Worm (Caenorhabditis elegans): ENCODE data around the gene mlcd-1.
A peak's percentile ranks its signal among the peaks of the same experiment; 100 is the strongest.

Gene mlcd-1

DNA sequence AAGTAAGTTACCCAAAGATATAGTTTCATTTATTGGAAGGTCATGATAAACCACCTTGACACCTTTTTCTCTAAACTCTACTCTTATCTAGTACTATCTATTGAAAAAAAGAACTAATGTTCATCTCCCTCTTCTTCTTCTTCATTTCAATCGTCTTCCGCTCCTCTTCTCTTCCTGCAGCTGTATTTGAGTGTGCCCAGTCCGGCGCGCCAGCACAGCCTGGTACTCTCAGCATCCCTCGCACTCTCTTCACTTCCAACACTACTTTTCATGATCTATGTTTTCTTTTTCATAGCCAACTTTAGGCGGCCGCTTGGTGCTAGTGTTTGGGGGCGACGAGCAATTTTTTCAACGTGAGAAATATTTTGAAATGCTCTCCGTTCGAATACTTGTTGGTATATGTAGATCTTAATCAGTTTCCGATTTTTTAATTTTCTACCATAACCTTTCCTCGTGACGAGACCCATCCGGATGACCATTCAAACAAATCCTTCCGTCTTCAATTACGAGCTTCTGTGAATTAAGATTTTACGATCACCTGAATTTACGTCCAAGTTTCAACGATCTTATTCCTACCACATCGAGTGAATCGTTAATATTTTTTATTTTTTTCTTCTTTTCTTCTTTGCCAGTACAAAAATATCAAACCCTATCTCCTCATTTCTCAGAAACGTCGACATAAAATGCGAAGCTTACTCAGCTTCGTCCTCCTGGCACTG, 5.7 kb downstream of the mlcd-1 start, which contains the start of gene pan-1 (continued):
- TF ChIP-seq madf-9 (GFP tag; conservative IDR thresholded peaks at IDR 0.05) (peak; percentile 32; the same call in 1 of the 2 replicates), ama-1 (optimal IDR thresholded peaks at IDR 0.05) (no peak), mxl-2 (GFP tag; conservative IDR thresholded peaks at IDR 0.05) (0 out of 2 replicates have a peak, but pooled peaks have one; percentile 35), hlh-11 (tag; optimal IDR thresholded peaks at IDR 0.05) (peak; percentile 89), dmd-8 (GFP tag; IDR thresholded peaks at IDR 0.05) (no peak), hmg-1.1 (GFP tag; IDR thresholded peaks at IDR 0.05) (peak; percentile 81), ctbp-1 (GFP tag; IDR thresholded peaks at IDR 0.05) (0 out of 2 replicates have a peak, but pooled peaks have one; percentile 54), dve-1 (tag; optimal IDR thresholded peaks at IDR 0.05; ENCODE audit: insufficient read depth) (peak; percentile 54), dmd-6 (GFP tag; IDR thresholded peaks at IDR 0.05) (peak; percentile 28; the same call in 1 of the 2 replicates), pqm-1 (tag; optimal IDR thresholded peaks at IDR 0.05) (peak; percentile 39), mdl-1 (tag; optimal IDR thresholded peaks at IDR 0.05) (peak in 1 of 2 experiments; percentile 35)

DNA sequence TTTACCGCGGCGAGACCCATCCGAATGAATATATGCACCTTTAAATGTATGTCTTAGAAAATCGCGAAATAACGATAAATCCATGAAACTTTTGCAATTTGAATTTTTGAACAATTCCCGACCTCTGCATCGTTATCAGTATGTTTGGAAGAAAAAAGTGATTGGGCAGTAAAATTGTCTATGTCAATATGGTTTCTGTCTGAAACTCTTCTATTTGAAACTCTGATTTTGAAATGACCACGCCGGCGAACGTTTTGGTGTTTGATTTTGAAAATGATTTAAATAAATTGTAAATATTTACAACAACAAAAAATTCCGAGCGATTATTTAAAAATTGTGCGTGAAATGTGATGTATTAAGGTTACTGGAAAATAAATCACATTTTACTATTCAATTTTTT, 6.6 kb downstream of the mlcd-1 start:
- TF ChIP-seq fos-1 (tag; optimal IDR thresholded peaks at IDR 0.05) (no peak), nhr-76 (tag; optimal IDR thresholded peaks at IDR 0.05) (no peak), duxl-1 (tag; optimal IDR thresholded peaks at IDR 0.05; ENCODE audit: poor library complexity) (no peak), ama-1 (optimal IDR thresholded peaks at IDR 0.05) (no peak), Y105C5A.15 (GFP tag; IDR thresholded peaks at IDR 0.05) (no peak), snpc-4 (tag; optimal IDR thresholded peaks at IDR 0.05) (no peak), nhr-11 (tag; optimal IDR thresholded peaks at IDR 0.05) (no peak), daf-16 (GFP tag; optimal IDR thresholded peaks at IDR 0.05) (no peak), daf-16 (tag; optimal IDR thresholded peaks at IDR 0.05) (peak; percentile 80), lir-3 (tag; optimal IDR thresholded peaks at IDR 0.05) (no peak), pqm-1 (tag; optimal IDR thresholded peaks at IDR 0.05) (peak; percentile 61), nhr-28 (tag; optimal IDR thresholded peaks at IDR 0.05) (peak; percentile 14), dmd-6 (GFP tag; IDR thresholded peaks at IDR 0.05) (no peak), php-3 (GFP tag; IDR thresholded peaks at IDR 0.05) (0 out of 2 replicates have a peak, but pooled peaks have one; percentile 21), mep-1 (tag; optimal IDR thresholded peaks at IDR 0.05) (no peak), Y48G9A.11 (GFP tag; IDR thresholded peaks at IDR 0.05) (no peak), dve-1 (tag; optimal IDR thresholded peaks at IDR 0.05; ENCODE audit: insufficient read depth) (peak; percentile 51), lin-1 (GFP tag; IDR thresholded peaks at IDR 0.05) (no peak)

DNA sequence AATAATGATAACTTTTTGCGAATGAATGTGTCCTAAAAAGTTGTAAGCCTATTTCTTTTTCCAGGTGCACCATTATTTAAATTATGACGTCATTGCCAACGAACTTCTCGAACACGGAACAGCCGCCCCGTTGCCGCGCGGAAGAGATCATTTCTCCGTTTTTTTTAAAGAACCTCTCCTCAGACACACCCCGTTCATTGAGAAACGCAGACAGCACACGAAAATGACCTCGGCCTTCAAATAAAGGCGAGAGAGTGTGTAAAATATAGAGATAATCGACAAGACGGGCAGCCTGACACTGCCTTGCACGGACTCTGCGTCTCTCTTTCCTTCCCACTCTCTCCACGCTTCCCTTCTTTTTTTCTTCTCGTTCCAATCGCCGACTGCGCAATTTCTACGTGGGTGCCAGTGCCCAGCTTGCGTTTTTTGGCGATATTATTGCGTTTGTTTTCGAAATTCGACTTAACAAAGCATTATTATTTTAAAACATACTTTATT, 7.5 kb downstream of the mlcd-1 start:
- TF ChIP-seq mep-1 (tag; optimal IDR thresholded peaks at IDR 0.05) = peak; percentile 73
- no peak for TF ChIP-seq ceh-32 (tag; optimal IDR thresholded peaks at IDR 0.05; ENCODE audit: poor library complexity)
- TF ChIP-seq Y75B8A.6 (GFP tag; IDR thresholded peaks at IDR 0.05) = no peak
- TF ChIP-seq ZK337.2 (GFP tag; IDR thresholded peaks at IDR 0.05) = no peak
- peak; percentile 66; the same call in 1 of the 2 replicates for TF ChIP-seq lin-1 (GFP tag; IDR thresholded peaks at IDR 0.05)
- no peak for TF ChIP-seq lim-7 (GFP tag; IDR thresholded peaks at IDR 0.05)
- no peak for TF ChIP-seq Y105C5A.15 (GFP tag; IDR thresholded peaks at IDR 0.05)
- TF ChIP-seq dmd-9 (GFP tag; IDR thresholded peaks at IDR 0.05) = no peak
- no peak for TF ChIP-seq ceh-28 (tag; optimal IDR thresholded peaks at IDR 0.05)
- no peak for TF ChIP-seq ztf-11 (tag; optimal IDR thresholded peaks at IDR 0.05)
- peak; percentile 95 for TF ChIP-seq aha-1 (tag)
- TF ChIP-seq F37D6.2 (tag; optimal IDR thresholded peaks at IDR 0.05) = peak; percentile 59
- no peak for TF ChIP-seq F49E8.2 (tag; optimal IDR thresholded peaks at IDR 0.05; ENCODE audit: borderline replicate concordance)
- peak; percentile 34 for TF ChIP-seq nhr-11 (tag; optimal IDR thresholded peaks at IDR 0.05)
- TF ChIP-seq zfp-2 (tag; optimal IDR thresholded peaks at IDR 0.05) = no peak
- peak; percentile 8 for TF ChIP-seq gei-8 (GFP tag; optimal IDR thresholded peaks at IDR 0.05)
- TF ChIP-seq unc-39 (tag; optimal IDR thresholded peaks at IDR 0.05) = no peak
- TF ChIP-seq skn-1 (tag; optimal IDR thresholded peaks at IDR 0.05) = no peak
- TF ChIP-seq nhr-42 (GFP tag; IDR thresholded peaks at IDR 0.05) = no peak
- peak; percentile 45 for TF ChIP-seq nhr-102 (tag; optimal IDR thresholded peaks at IDR 0.05)
- TF ChIP-seq nhr-76 (tag; optimal IDR thresholded peaks at IDR 0.05) = no peak
- TF ChIP-seq fkh-10 (GFP tag; optimal IDR thresholded peaks at IDR 0.05) = no peak
- 0 out of 2 replicates have a peak, but pooled peaks have one; percentile 30 for TF ChIP-seq vab-7 (GFP tag; IDR thresholded peaks at IDR 0.05)
- 0 out of 2 replicates have a peak, but pooled peaks have one; percentile 39 for TF ChIP-seq php-3 (GFP tag; IDR thresholded peaks at IDR 0.05)
- peak in 1 of 2 experiments; percentile 63 for TF ChIP-seq daf-16 (GFP tag; optimal IDR thresholded peaks at IDR 0.05)
- peak; percentile 53 for TF ChIP-seq daf-16 (tag; optimal IDR thresholded peaks at IDR 0.05)
- no peak for TF ChIP-seq ceh-82 (tag; optimal IDR thresholded peaks at IDR 0.05)
- TF ChIP-seq lsy-2 (tag; optimal IDR thresholded peaks at IDR 0.05) = peak; percentile 74 to 79
- no peak for TF ChIP-seq snpc-4 (tag; optimal IDR thresholded peaks at IDR 0.05)

Data from whole organism, L4 larva.